Fruit fly (Drosophila melanogaster) whole organism, wandering third instar larva: ENCODE data around the gene tws.

Experiments
- CG32264 ChIP-seq: fragments of 200-800 bp; sonication (Bioruptor generic); optimal IDR thresholded peaks from 2 replicates; lab custom pipeline; 2016; ENCODE audit warnings: missing biosample characterization, missing genetic modification characterization
- GATAd ChIP-seq: sonication (Bioruptor generic); optimal IDR thresholded peaks from 2 replicates; lab custom pipeline; 2016; ENCODE audit warnings: missing biosample characterization, missing genetic modification characterization
- Hr78 ChIP-seq: fragments of >200 bp; optimal IDR thresholded peaks from 2 replicates; lab custom pipeline; 2017; ENCODE audit warnings: missing biosample characterization, missing genetic modification characterization
- dsf ChIP-seq: sonication (Bioruptor generic); optimal IDR thresholded peaks from 2 replicates; lab custom pipeline; 2016; ENCODE audit warnings: missing biosample characterization, missing genetic modification characterization, borderline replicate concordance
- ey ChIP-seq: fragments of 200-800 bp; sonication (Bioruptor generic); optimal IDR thresholded peaks from 2 replicates; lab custom pipeline; 2016; ENCODE audit warnings: missing biosample characterization, missing genetic modification characterization
- jim ChIP-seq: fragments of 175-275, 200-325 bp; sonication (Bioruptor generic); optimal IDR thresholded peaks from 2 replicates; lab custom pipeline; 2016; ENCODE audit warnings: missing biosample characterization, mild to moderate bottlenecking, missing genetic modification characterization
- tai ChIP-seq: sonication (Bioruptor generic); optimal IDR thresholded peaks from 2 replicates; lab custom pipeline; 2016; ENCODE audit warnings: missing biosample characterization, missing genetic modification characterization

DNA sequence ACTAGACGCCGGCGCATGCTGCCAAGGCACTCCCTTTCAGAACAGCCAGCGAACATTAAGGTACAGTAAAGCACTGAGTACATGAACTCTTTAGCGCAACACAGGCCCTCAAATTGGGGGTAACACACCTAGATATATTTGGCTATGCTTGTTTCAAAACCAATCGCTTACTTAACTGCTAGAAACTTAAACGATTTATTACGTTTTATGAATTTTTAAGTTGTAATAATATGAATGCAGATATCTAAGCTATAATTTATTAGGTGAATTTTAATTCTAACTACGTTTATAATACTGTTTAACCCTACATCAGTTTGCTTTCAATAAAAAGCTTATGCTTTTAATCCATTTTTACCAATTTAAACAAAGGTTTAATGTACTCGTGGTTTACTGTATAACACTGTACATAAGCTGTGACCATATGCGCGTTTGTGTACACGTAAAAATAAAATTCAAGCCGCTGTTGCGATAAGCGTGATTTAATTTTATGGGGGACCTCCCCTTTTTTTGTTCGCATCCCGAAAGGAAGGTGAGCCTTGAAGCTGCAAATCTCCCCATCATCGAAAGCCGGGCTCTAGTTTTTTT is 37.4 kb upstream of the tws start:
- TF ChIP-seq jim (no peak), tai (GFP tag; lab: Kevin White, UChicago) (no peak), GATAd (no peak), CG32264 (no peak), dsf (GFP tag; lab: Kevin White, UChicago) (no peak), Hr78 (GFP tag; lab: Kevin White, UChicago) (no peak), ey (GFP tag; lab: Kevin White, UChicago) (no peak)
